Fruit fly (Drosophila melanogaster) whole organism, adult: Measurements from ENCODE around the gene Elo68beta.
"Not testable (repeated sequence)": the region's sequence is repeated elsewhere in the genome, so short reads cannot be mapped to it uniquely, and the experiment has no call there.

Source experiments
- CG11617 ChIP-seq: fragments of 200-800 bp; sonication (Bioruptor generic); optimal IDR thresholded peaks from 2 replicates; lab custom pipeline; 2017; ENCODE audit warnings: mild to moderate bottlenecking, missing biosample characterization, missing genetic modification reagents, missing genetic modification characterization
- CG12768 ChIP-seq: fragments of 200-800 bp; sonication (Bioruptor generic); optimal IDR thresholded peaks from 2 replicates; lab custom pipeline; 2017; ENCODE audit warnings: missing biosample characterization, missing genetic modification characterization, mild to moderate bottlenecking, moderate library complexity, missing genetic modification reagents
- CG14711 ChIP-seq: fragments of 200-800 bp; sonication (Bioruptor generic); optimal IDR thresholded peaks from 2 replicates; lab custom pipeline; 2018; ENCODE audit warnings: missing biosample characterization, mild to moderate bottlenecking, missing genetic modification characterization, moderate library complexity
- CG1620 ChIP-seq: fragments of 200-800 bp; sonication (Bioruptor generic); optimal IDR thresholded peaks from 2 replicates; lab custom pipeline; 2016; ENCODE audit warnings: missing biosample characterization, missing genetic modification characterization
- CG33017 ChIP-seq: fragments of 200-800 bp; sonication (Bioruptor generic); optimal IDR thresholded peaks from 2 replicates; lab custom pipeline; 2018; ENCODE audit warnings: missing biosample characterization, mild to moderate bottlenecking, missing genetic modification characterization, moderate library complexity
- CG5204 ChIP-seq: fragments of 200-800 bp; sonication (Bioruptor generic); optimal IDR thresholded peaks from 2 replicates; lab custom pipeline; 2016; ENCODE audit warnings: missing biosample characterization, missing genetic modification characterization
- CG7045 ChIP-seq: fragments of 200-800 bp; sonication (Bioruptor generic); optimal IDR thresholded peaks from 2 replicates; lab custom pipeline; 2017; ENCODE audit warnings: missing biosample characterization, mild to moderate bottlenecking, missing genetic modification characterization
- CG7101 ChIP-seq: fragments of 200-800 bp; sonication (Bioruptor generic); optimal IDR thresholded peaks from 2 replicates; lab custom pipeline; 2018; ENCODE audit warnings: missing biosample characterization, mild to moderate bottlenecking, missing genetic modification characterization, moderate library complexity
- Clk ChIP-seq: fragments of 200-800 bp; sonication (Bioruptor generic); optimal IDR thresholded peaks from 2 replicates; lab custom pipeline; 2017; ENCODE audit warnings: missing biosample characterization, missing genetic modification characterization
- Crg-1 ChIP-seq: fragments of 200-800 bp; sonication (Bioruptor generic); optimal IDR thresholded peaks from 2 replicates; lab custom pipeline; 2016; ENCODE audit warnings: missing biosample characterization, missing genetic modification characterization
- Hr96 ChIP-seq: fragments of 200-800 bp; sonication (Bioruptor generic); optimal IDR thresholded peaks from 2 replicates; lab custom pipeline; 2016; ENCODE audit warnings: missing biosample characterization, missing genetic modification characterization
- Mnt ChIP-seq: fragments of 200-800 bp; sonication (Bioruptor generic); optimal IDR thresholded peaks from 2 replicates; lab custom pipeline; 2016; ENCODE audit warnings: missing biosample characterization, mild to moderate bottlenecking, missing genetic modification characterization
- bab1 ChIP-seq: fragments of 200-800 bp; sonication (Bioruptor generic); optimal IDR thresholded peaks from 3 replicates; lab custom pipeline; 2019; ENCODE audit warnings: missing biosample characterization, mild to moderate bottlenecking, missing genetic modification characterization, moderate library complexity
- cic ChIP-seq: fragments of 200-800 bp; sonication (Bioruptor generic); optimal IDR thresholded peaks from 2 replicates; lab custom pipeline; 2017; ENCODE audit warnings: missing biosample characterization, mild to moderate bottlenecking, missing genetic modification characterization, moderate library complexity
- cnc ChIP-seq, 2 experiments: fragments of >200 bp; optimal IDR thresholded peaks; 2 replicates each; lab custom pipeline; 2017
- kay ChIP-seq: fragments of 200-800 bp; sonication (Bioruptor generic); peaks from one replicate; lab custom pipeline; 2016; ENCODE audit warnings: missing biosample characterization, missing genetic modification characterization, borderline replicate concordance
- ovo ChIP-seq: fragments of 200-800 bp; sonication (Bioruptor generic); optimal IDR thresholded peaks from 2 replicates; lab custom pipeline; 2016; ENCODE audit warnings: missing biosample characterization, missing genetic modification characterization
- pad ChIP-seq: fragments of 200-800 bp; sonication (Bioruptor generic); optimal IDR thresholded peaks from 3 replicates; lab custom pipeline; 2017; ENCODE audit warnings: missing biosample characterization, missing genetic modification characterization, mild to moderate bottlenecking, moderate library complexity, missing genetic modification reagents
- tj ChIP-seq: fragments of 200-800 bp; sonication (Bioruptor generic); optimal IDR thresholded peaks from 3 replicates; lab custom pipeline; 2017; ENCODE audit warnings: missing biosample characterization, mild to moderate bottlenecking, missing genetic modification characterization, moderate library complexity
- toe ChIP-seq: fragments of 200-800 bp; sonication (Bioruptor generic); optimal IDR thresholded peaks from 2 replicates; lab custom pipeline; 2016; ENCODE audit warnings: missing biosample characterization, missing genetic modification characterization

Gene Elo68beta

dm6 chr3L:11136349-11136748 lies 34.9 kb upstream of the Elo68beta start:
- TF ChIP-seq ovo (no peak), toe (GFP tag; lab: Kevin White, UChicago) (no peak)

- TF ChIP-seq cnc (optimal IDR thresholded peaks at IDR 0.05; lab: Kevin White, UChicago) (no peak), CG7101 (tag; lab: Kevin White, UChicago) (peak; percentile 4), kay (peak; percentile 66), CG7045 (GFP tag; lab: Kevin White, UChicago) (no peak), CG11617 (GFP tag; lab: Kevin White, UChicago) (no peak), bab1 (GFP tag; lab: Kevin White, UChicago) (peak; percentile 69), Mnt (GFP tag; lab: Kevin White, UChicago) (peak; percentile 46)
These were observed 34.3 kb upstream of the Elo68beta start, which contains the start of gene IRSp53 for dm6 chr3L:11135846-11136245. IRSp53 (plus strand) TSS chr3L:11136049.

- TF ChIP-seq toe (GFP tag; lab: Kevin White, UChicago); bab1 (GFP tag; lab: Kevin White, UChicago); ovo: not testable (repeated sequence)
These were observed 33.4 kb upstream of the Elo68beta start, which contains the start of gene CG14143 for dm6 chr3L:11134886-11135285. CG14143 (plus strand) TSS chr3L:11134987.

dm6 chr3L:11132055-11132454 lies 30.6 kb upstream of the Elo68beta start, which contains the start of gene CG32074:
CG32074 (minus strand) TSS chr3L:11132322.
- TF ChIP-seq cnc (optimal IDR thresholded peaks at IDR 0.05; lab: Kevin White, UChicago); toe (GFP tag; lab: Kevin White, UChicago); CG12768: not testable (repeated sequence)

- TF ChIP-seq Mnt (GFP tag; lab: Kevin White, UChicago) (no peak), ovo (no peak), Clk (GFP tag; lab: Kevin White, UChicago) (no peak), CG7045 (GFP tag; lab: Kevin White, UChicago) (no peak), CG14711 (tag; lab: Kevin White, UChicago) (no peak), CG5204 (GFP tag; lab: Kevin White, UChicago) (no peak), cnc (optimal IDR thresholded peaks at IDR 0.05; lab: Kevin White, UChicago) (no peak), CG12768 (no peak)
These were observed 29.0 kb upstream of the Elo68beta start, which contains the start of gene nol for dm6 chr3L:11130535-11130934. nol (plus strand) TSS chr3L:11130835.

- no peak for TF ChIP-seq CG11617 (GFP tag; lab: Kevin White, UChicago)
- no peak for TF ChIP-seq Clk (GFP tag; lab: Kevin White, UChicago)
- no peak for TF ChIP-seq CG33017
- TF ChIP-seq cnc (optimal IDR thresholded peaks at IDR 0.05; lab: Kevin White, UChicago) = no peak
- no peak for TF ChIP-seq CG7045 (GFP tag; lab: Kevin White, UChicago)
- no peak for TF ChIP-seq Crg-1
- TF ChIP-seq Hr96 (GFP tag; lab: Kevin White, UChicago) = no peak
- TF ChIP-seq toe (GFP tag; lab: Kevin White, UChicago) = no peak
- no peak for TF ChIP-seq tj (GFP tag; lab: Kevin White, UChicago)
- TF ChIP-seq ovo = no peak
- TF ChIP-seq CG7101 (tag; lab: Kevin White, UChicago) = no peak
- no peak for TF ChIP-seq pad (GFP tag; lab: Kevin White, UChicago)
- TF ChIP-seq CG14711 (tag; lab: Kevin White, UChicago) = peak; percentile 33
- TF ChIP-seq CG5204 (GFP tag; lab: Kevin White, UChicago) = no peak
- peak; percentile 58 for TF ChIP-seq bab1 (GFP tag; lab: Kevin White, UChicago)
- TF ChIP-seq cic (GFP tag; lab: Kevin White, UChicago) = no peak
- peak; percentile 3 for TF ChIP-seq Mnt (GFP tag; lab: Kevin White, UChicago)
- no peak for TF ChIP-seq CG1620
- TF ChIP-seq kay = no peak
- no peak for TF ChIP-seq CG12768
These were observed 24.4 kb upstream of the Elo68beta start for dm6 chr3L:11125636-11126532.

- TF ChIP-seq CG14711 (tag; lab: Kevin White, UChicago) = no peak
- TF ChIP-seq cnc (optimal IDR thresholded peaks at IDR 0.05; lab: Kevin White, UChicago) = no peak
- TF ChIP-seq ovo = no peak
These were observed 23.3 kb upstream of the Elo68beta start for dm6 chr3L:11124841-11125240.
